Worm (Caenorhabditis elegans) whole organism, L1 larva: ENCODE data around the gene hlh-25.

Experiments
- aha-1 ChIP-seq: fragments of 150-350 bp; optimal IDR thresholded peaks from 2 replicates; lab custom pipeline; 2014; ENCODE audit warnings: missing biosample characterization, missing genetic modification characterization
- aly-2 ChIP-seq: fragments of 150-350 bp; optimal IDR thresholded peaks from 2 replicates; lab custom pipeline; 2014; ENCODE audit warnings: missing biosample characterization, missing genetic modification characterization
- ama-1 ChIP-seq: fragments of 150-350 bp; optimal IDR thresholded peaks from 2 replicates; lab custom pipeline; 2014
- elt-2 ChIP-seq: sonication (generic microtip); optimal IDR thresholded peaks from 2 replicates; lab custom pipeline; 2016; ENCODE audit warnings: missing genetic modification characterization, mild to moderate bottlenecking, inconsistent platforms, missing compliant biosample characterization, missing genetic modification reagents
- fos-1 ChIP-seq: fragments of 150-350 bp; optimal IDR thresholded peaks from 2 replicates; lab custom pipeline; 2014; ENCODE audit warnings: missing biosample characterization, missing genetic modification characterization
- lin-15B ChIP-seq: fragments of 150-350 bp; sonication (generic microtip); optimal IDR thresholded peaks from 3 replicates; lab custom pipeline; 2014; ENCODE audit warnings: missing biosample characterization, missing genetic modification characterization
- lsy-2 ChIP-seq, 2 experiments: fragments of 150-350 bp; optimal IDR thresholded peaks; 2 replicates each; lab custom pipeline; 2014; ENCODE audit warnings: missing biosample characterization in 2 of 2, missing genetic modification characterization in 2 of 2
- nhr-28 ChIP-seq: fragments of 150-350 bp; optimal IDR thresholded peaks from 2 replicates; lab custom pipeline; 2014; ENCODE audit warnings: missing biosample characterization, missing genetic modification characterization
- snpc-4 ChIP-seq: fragments of 150-350 bp; optimal IDR thresholded peaks from 2 replicates; lab custom pipeline; 2014; ENCODE audit warnings: missing biosample characterization, missing genetic modification characterization
- sup-37 ChIP-seq: fragments of 200-800 bp; sonication (Bioruptor generic); optimal IDR thresholded peaks from 2 replicates; lab custom pipeline; 2018; ENCODE audit warnings: mild to moderate bottlenecking, missing genetic modification characterization, missing compliant biosample characterization

DNA sequence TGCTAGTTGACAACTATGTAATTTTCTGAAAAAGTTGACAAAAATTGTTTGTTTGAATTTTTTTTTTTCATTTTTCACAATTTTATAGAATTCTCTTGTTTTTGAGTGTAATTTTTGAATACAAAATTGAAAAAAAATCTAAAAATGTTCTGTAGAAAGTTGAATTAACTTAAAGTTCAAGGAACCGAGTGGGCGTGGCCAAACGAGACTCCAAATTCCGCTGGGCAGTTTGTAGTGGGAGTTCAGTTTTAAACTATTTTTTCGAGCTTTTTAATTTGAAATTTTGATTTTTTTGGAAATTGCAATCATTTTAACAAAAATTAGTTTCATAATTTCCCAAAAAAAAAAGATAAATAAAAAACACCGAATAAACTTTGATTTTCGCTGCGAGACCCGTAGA, 2.0 kb downstream of the hlh-25 start:
- TF ChIP-seq elt-2 (no peak), nhr-28 (no peak), aha-1 (tag; lab: Kevin White, UChicago) (no peak), sup-37 (GFP tag; lab: Kevin White, UChicago) (no peak), snpc-4 (no peak), lsy-2 (tag; optimal IDR thresholded peaks at IDR 0.05; lab: Kevin White, UChicago) (no peak), aly-2 (tag; lab: Kevin White, UChicago) (no peak), fos-1 (tag; lab: Kevin White, UChicago) (no peak), ama-1 (lab: Kevin White, UChicago) (no peak), lin-15B (no peak)
